Worm (Caenorhabditis elegans) whole organism, L4/young adult: Measurements from ENCODE around the gene K10D6.3.

Experiments
- W03F9.2 ChIP-seq: fragments of 150-350 bp; optimal IDR thresholded peaks from 2 replicates; lab custom pipeline; 2014; ENCODE audit warnings: missing biosample characterization, missing genetic modification characterization
- dao-5 ChIP-seq: sonication (generic microtip); optimal IDR thresholded peaks from 2 replicates; lab custom pipeline; 2016; ENCODE audit warnings: missing genotype, missing genetic modification characterization, moderate library complexity, missing compliant biosample characterization
- him-1 ChIP-seq: sonication (generic microtip); optimal IDR thresholded peaks from 2 replicates; lab custom pipeline; 2016; ENCODE audit warnings: missing genotype, missing genetic modification reagents, missing genetic modification characterization, missing compliant biosample characterization

The K10D6.3 gene

DNA sequence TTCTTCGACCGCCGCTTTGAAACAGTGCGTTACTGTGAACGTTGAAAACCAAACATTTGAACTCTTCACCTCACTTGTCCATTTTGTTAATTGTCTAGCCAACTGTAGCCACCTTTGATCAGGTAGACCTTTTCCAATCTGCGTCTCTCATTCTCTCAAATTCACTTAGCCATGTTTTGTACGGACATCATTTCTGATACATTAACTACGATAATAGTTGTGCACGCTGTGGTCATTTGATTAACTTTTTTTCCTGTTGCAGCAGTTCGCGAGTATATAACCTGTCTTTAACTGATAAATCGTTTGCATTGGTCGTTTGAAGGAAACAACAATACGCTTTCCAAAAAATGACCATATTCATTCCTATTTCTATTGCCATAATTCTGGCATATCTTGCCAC lies 17.0 kb downstream of the K10D6.3 start, which contains the start of gene cyp-29A2:
Gene cyp-29A2 (plus strand): TSS at position 190 of the 400 bp plus-strand sequence.
- no peak for TF ChIP-seq dao-5 (tag; lab: Kevin White, UChicago)
- no peak for TF ChIP-seq him-1 (tag; lab: Kevin White, UChicago)
- TF ChIP-seq W03F9.2 (tag; lab: Kevin White, UChicago) = no peak

DNA sequence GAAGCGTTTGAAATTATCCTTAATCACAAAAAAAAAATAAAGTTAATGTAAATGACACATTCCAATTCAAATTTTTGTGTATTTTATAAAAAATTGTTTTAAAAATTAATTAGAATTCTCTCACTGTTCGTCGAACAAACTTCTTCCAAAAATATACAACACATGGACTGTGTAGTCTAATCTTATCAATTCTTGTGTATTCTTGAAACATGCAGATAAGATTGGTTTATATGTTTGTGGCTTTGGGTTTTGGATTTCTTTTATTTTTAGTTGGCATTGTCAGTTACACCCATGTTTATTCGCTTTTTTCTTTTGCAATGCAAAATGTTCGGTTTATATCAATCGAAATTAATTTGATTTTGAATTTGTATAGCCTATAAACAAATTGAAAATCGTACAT lies 20.0 kb downstream of the K10D6.3 start:
- no peak for TF ChIP-seq dao-5 (tag; lab: Kevin White, UChicago)
- TF ChIP-seq W03F9.2 (tag; lab: Kevin White, UChicago) = no peak
- no peak for TF ChIP-seq him-1 (tag; lab: Kevin White, UChicago)

DNA sequence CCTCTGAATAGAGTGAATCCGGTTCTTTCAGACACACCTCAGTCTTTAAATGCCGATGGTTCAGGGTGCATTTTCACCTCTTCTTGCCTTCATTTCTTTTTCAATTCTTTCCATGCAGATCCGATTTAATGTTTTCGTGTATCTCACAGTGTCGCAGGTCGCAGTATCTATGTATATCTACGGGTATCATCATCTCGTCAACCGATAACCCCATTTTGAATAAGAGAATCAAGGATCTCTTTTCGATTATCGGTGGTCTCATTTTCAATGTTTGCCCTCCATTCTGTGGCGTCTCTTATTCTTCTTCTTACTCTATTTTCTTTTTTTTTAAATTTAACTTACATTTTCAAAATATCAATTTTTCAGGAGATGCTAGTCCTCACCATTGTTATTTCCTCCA lies 20.5 kb downstream of the K10D6.3 start, which contains the start of gene T19B10.2:
Gene T19B10.2 (plus strand): TSS at position 367 of the 400 bp plus-strand sequence.
- no peak for TF ChIP-seq him-1 (tag; lab: Kevin White, UChicago)
- no peak for TF ChIP-seq W03F9.2 (tag; lab: Kevin White, UChicago)
- TF ChIP-seq dao-5 (tag; lab: Kevin White, UChicago) = no peak

DNA sequence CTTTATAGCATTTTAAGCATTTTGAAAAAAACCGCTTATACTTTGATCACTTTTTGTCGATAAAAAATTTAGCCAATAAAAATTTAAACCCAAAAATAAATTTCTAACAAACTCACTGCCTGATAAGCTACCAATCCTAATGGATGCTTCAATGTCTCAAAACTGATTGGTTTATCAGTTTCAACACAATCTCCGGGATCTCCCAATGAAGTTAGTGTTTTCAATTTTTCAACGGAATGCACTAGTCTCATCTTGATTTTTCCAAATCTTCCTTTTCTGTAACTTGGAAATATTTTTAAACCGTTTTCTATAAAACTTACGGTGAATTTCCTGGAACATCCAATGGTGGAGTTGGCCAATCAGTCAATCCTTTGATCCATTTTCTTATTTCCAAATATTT lies 23.3 kb downstream of the K10D6.3 start:
- TF ChIP-seq dao-5 (tag; lab: Kevin White, UChicago) (no peak), W03F9.2 (tag; lab: Kevin White, UChicago) (no peak), him-1 (tag; lab: Kevin White, UChicago) (no peak)

DNA sequence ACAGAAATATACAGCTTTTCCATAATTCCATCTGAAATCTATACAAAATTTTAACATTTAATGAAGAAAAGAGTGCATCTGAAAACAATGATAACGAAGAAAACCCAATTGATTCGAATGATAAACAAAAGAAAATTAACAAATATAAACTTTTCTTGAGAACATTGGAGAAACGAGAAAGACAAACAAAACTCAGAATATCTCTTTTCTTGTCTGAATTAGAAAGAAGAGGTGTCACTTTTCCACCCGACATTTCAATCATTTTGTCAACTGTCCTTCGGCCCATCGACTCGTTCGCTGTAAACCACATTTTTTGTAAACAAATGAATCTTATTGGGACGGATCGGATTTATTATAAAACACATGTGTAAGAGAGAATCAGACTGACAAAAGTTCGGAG lies 25.6 kb downstream of the K10D6.3 start, which contains the start of gene bgal-1:
Gene bgal-1 (minus strand): TSS at position 38 of the 400 bp plus-strand sequence.
- TF ChIP-seq W03F9.2 (tag; lab: Kevin White, UChicago) (no peak), him-1 (tag; lab: Kevin White, UChicago) (no peak), dao-5 (tag; lab: Kevin White, UChicago) (no peak)

DNA sequence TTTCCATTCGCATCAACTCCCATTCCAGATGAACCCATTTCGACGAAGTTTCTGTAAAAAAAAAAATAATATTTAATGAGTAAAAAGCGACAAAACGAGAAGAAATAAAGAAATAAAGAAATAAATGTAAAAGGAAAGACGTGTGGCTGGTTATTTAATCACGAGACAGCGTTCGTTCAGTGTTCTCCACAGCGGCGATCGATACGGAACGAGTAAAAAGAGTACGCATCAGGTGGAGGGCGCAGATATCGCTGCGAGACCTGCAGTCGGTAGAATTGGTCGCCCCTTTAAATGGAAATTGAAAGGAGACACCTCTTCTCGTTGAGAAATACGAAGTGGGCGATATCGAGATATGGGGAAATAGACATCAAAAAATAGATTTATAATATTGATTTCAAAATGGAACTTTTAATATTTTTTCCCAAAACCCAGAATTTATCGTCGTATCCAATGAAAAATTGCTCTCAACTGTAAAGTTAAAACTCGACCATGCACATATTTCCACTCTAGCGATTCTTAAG lies 28.3 kb downstream of the K10D6.3 start, which contains the start of gene pqn-70:
Gene pqn-70 (minus strand): TSS at position 51 of the 521 bp plus-strand sequence.
- TF ChIP-seq W03F9.2 (tag; lab: Kevin White, UChicago) = peak; percentile 72
- peak; percentile 66 for TF ChIP-seq him-1 (tag; lab: Kevin White, UChicago)
- TF ChIP-seq dao-5 (tag; lab: Kevin White, UChicago) = no peak

DNA sequence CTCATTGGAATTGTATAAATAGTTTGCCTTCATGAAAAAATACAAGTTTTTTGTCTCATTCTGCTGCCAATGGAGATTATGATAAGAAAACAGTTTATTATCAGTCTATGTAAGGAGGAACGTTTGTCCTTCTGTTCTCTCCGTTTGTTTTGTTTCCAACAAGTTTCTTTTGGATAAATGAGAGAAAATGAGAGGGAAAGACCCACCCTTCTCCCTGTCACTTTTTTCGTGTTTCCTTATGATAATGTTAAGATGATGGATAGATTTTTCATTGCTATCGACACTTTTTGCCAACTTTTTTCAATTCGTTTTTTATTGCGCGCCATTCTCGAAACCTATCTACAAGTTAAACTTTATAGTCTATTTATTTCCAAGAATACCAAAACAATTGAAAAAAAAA lies 30.8 kb downstream of the K10D6.3 start:
- no peak for TF ChIP-seq W03F9.2 (tag; lab: Kevin White, UChicago)
- no peak for TF ChIP-seq dao-5 (tag; lab: Kevin White, UChicago)
- no peak for TF ChIP-seq him-1 (tag; lab: Kevin White, UChicago)

DNA sequence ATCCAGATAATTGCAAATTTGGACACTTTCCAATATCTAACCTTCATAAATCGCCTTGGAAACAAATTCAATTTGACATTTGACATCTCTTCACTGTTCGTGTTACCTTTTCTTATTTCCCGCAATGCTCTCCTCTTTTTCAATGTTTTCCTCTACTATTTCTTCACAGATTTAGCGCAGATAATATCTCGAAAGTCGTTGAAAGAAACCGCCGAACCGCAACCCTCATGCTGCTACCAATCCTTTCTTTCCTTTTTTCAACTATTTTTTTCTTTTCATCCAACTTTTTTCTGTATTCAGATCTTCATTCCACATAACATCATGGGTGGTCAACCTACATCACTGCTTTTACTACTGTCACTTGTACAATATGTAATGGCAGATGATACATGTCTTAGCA lies 33.9 kb downstream of the K10D6.3 start, which contains the start of gene T19B10.5:
Gene T19B10.5 (plus strand): TSS at position 301 of the 400 bp plus-strand sequence.
- TF ChIP-seq W03F9.2 (tag; lab: Kevin White, UChicago) (no peak), him-1 (tag; lab: Kevin White, UChicago) (no peak), dao-5 (tag; lab: Kevin White, UChicago) (no peak)

DNA sequence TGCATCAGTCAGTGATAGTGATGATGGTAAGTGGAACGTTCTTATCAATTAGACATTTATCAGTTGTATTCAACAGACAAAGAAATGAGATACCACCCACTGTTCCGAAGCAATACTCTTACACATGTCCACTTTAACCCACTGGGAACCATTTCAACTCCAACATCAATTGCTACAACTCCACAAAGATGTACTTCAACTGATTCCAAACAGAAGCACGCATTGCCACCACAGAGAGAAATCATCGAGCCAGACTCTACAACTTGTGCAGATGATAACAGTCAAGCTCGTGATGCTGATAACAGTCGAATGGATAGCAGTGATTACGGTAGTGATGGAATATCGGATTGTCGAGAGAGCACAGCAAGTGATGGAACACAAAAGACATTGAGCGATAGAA lies 35.5 kb downstream of the K10D6.3 start:
- TF ChIP-seq him-1 (tag; lab: Kevin White, UChicago) (no peak), dao-5 (tag; lab: Kevin White, UChicago) (no peak), W03F9.2 (tag; lab: Kevin White, UChicago) (no peak)

DNA sequence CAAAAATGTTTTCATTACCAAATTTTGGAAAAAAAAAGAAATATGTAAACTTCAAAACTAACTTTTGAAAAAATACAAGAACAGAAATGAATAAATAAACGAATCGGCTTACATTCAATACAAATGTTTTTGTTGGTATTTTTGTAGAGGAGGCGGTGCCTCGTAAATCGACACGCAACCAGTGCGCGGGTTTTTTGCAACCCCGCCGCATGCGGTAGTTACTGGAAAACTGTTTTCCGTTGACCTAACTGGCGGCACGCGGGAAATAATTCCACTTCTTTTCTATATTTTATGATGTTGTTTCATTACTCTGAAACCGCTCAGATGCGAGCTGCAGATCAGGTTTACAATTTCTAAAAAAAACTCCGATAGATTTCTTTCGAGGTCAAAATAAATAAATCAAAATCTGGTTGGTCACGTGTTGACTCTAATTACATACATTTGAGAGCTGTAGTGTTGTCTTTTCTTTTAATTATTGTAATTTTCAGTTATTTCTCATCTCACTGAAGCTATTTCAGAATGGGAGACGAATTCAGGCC lies 38.8 kb downstream of the K10D6.3 start, which contains the start of the genes dvc-1 and ima-1:
Gene dvc-1 (minus strand): TSS at position 145 of the 539 bp plus-strand sequence.
Gene ima-1 (plus strand): TSS at position 489 of the 539 bp plus-strand sequence.
- no peak for TF ChIP-seq W03F9.2 (tag; lab: Kevin White, UChicago)
- no peak for TF ChIP-seq him-1 (tag; lab: Kevin White, UChicago)
- no peak for TF ChIP-seq dao-5 (tag; lab: Kevin White, UChicago)

DNA sequence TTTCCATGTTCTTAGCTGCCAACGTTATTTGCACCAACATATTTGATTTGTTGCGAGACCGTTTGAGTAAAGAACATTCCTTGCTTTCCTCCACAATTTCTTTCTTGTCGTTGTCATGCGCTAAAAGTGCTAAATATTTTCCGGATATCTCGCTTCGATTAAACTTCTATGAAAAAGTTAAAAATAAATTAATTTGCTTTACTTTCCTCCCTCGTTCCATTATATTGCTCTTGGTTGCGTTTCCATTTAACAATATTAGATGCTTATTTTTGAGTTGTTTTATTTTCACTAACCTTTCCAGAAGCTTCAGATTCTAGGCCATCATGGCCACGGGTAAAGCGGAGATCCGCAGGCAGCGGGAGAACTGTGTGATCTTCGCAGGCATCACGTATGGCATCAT lies 41.2 kb downstream of the K10D6.3 start, which contains the start of gene pgap-1:
Gene pgap-1 (plus strand): TSS at position 301 of the 400 bp plus-strand sequence.
- TF ChIP-seq him-1 (tag; lab: Kevin White, UChicago) = no peak
- no peak for TF ChIP-seq dao-5 (tag; lab: Kevin White, UChicago)
- TF ChIP-seq W03F9.2 (tag; lab: Kevin White, UChicago) = no peak

DNA sequence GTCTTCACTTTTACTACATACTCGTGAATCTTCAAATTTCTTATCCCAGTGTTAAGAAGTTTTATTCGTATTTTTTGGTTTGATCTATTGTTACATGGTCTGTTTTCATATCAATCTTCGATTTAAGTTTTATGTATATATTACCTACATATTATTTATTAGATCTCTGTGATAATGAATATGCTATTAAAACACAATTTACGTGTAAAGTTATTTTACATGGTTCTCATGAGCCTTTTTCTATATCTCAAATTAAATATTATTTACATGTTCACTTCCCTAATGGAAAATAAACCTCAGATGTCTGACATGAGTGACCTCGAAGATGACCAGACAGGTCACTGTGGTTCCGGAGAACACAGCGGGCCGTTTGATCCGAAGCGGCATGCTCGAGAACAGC lies 44.1 kb downstream of the K10D6.3 start, which contains the start of gene mxl-1:
Gene mxl-1 (plus strand): TSS at position 301 of the 400 bp plus-strand sequence.
- TF ChIP-seq dao-5 (tag; lab: Kevin White, UChicago) (no peak), W03F9.2 (tag; lab: Kevin White, UChicago) (no peak), him-1 (tag; lab: Kevin White, UChicago) (no peak)

DNA sequence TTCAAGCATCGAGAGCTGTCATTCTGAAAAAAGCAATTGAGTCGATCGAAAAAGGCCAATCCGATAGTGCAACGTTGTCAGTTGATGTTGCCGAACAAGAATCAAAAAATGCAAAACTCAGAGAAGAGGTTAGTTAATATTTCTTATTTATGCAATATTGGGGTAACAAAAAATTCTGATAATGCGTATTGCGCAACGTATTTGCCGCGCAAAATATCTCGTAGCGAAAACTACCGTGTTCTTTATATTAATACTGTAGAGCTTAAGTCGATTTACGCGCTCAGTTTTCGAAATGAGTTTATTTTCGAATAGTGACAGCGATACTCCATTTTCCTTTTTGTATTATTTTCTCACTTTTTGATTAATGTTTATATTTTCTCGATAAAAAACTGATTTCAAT lies 44.6 kb downstream of the K10D6.3 start:
- TF ChIP-seq dao-5 (tag; lab: Kevin White, UChicago) (no peak), him-1 (tag; lab: Kevin White, UChicago) (no peak), W03F9.2 (tag; lab: Kevin White, UChicago) (no peak)
